Worm (Caenorhabditis elegans) whole organism, early embryonic: ENCODE results near the gene F48E3.6.

ENCODE experiments used
- B0310.2 ChIP-seq: sonication (generic microtip); optimal IDR thresholded peaks from 2 replicates; lab custom pipeline; 2016; ENCODE audit warnings: mild to moderate bottlenecking, missing genetic modification characterization, missing compliant biosample characterization
- F13C5.2 ChIP-seq: sonication (generic microtip); optimal IDR thresholded peaks from 2 replicates; lab custom pipeline; 2017; ENCODE audit warnings: mild to moderate bottlenecking, missing genetic modification characterization, inconsistent platforms, missing compliant biosample characterization
- aly-1 ChIP-seq: sonication (generic microtip); optimal IDR thresholded peaks from 2 replicates; lab custom pipeline; 2016; ENCODE audit warnings: missing genetic modification characterization, missing compliant biosample characterization
- ama-1 ChIP-seq: fragments of 150-350 bp; optimal IDR thresholded peaks from 2 replicates; lab custom pipeline; 2014
- ceh-13 ChIP-seq: fragments of 200-800 bp; sonication (Bioruptor generic); optimal IDR thresholded peaks from 2 replicates; lab custom pipeline; 2018; ENCODE audit warnings: mild to moderate bottlenecking, missing genetic modification characterization, missing compliant biosample characterization
- ceh-36 ChIP-seq: sonication (generic microtip); optimal IDR thresholded peaks from 2 replicates; lab custom pipeline; 2016; ENCODE audit warnings: missing genetic modification characterization, inconsistent platforms, missing compliant biosample characterization
- ets-7 ChIP-seq: sonication (generic microtip); optimal IDR thresholded peaks from 2 replicates; lab custom pipeline; 2016; ENCODE audit warnings: missing genotype, missing genetic modification characterization, missing compliant biosample characterization
- flt-1 ChIP-seq: fragments of 200-800 bp; sonication (Bioruptor generic); IDR thresholded peaks from 2 replicates; pipeline ENCODE4 v1.3.6; 2022; ENCODE audit warnings: missing genetic modification characterization, missing compliant biosample characterization
- hmbx-1 ChIP-seq: sonication (generic microtip); optimal IDR thresholded peaks from 2 replicates; lab custom pipeline; 2016; ENCODE audit warnings: mild to moderate bottlenecking, missing genetic modification characterization, missing compliant biosample characterization
- hmg-4 ChIP-seq: fragments of 200-800 bp; sonication (Bioruptor generic); optimal IDR thresholded peaks from 2 replicates; lab custom pipeline; 2018; ENCODE audit warnings: mild to moderate bottlenecking, missing genetic modification characterization, missing compliant biosample characterization
- hnd-1 ChIP-seq: sonication (generic microtip); optimal IDR thresholded peaks from 2 replicates; lab custom pipeline; 2016; ENCODE audit warnings: missing genetic modification characterization, missing compliant biosample characterization
- pes-1 ChIP-seq: fragments of 200-800 bp; sonication (Bioruptor generic); IDR thresholded peaks from 2 replicates; pipeline ENCODE4 v1.3.6; 2022; ENCODE audit warnings: missing genetic modification reagents, missing genetic modification characterization, missing compliant biosample characterization
- scrt-1 ChIP-seq: fragments of 200-800 bp; sonication (Bioruptor generic); IDR thresholded peaks from 2 replicates; pipeline ENCODE4 v1.3.6; 2022; ENCODE audit warnings: missing genetic modification characterization, missing compliant biosample characterization
- sea-1 ChIP-seq: fragments of 200-800 bp; sonication (Bioruptor generic); conservative IDR thresholded peaks from 2 replicates; pipeline ENCODE4 v1.3.6; 2022; ENCODE audit warnings: missing genetic modification characterization, missing compliant biosample characterization
- tbx-11 ChIP-seq: fragments of 200-800 bp; sonication (Bioruptor generic); IDR thresholded peaks from 2 replicates; pipeline ENCODE4 v1.3.6; 2022; ENCODE audit warnings: missing genetic modification characterization, missing compliant biosample characterization
- tbx-37 ChIP-seq: fragments of 200-800 bp; sonication (Bioruptor generic); conservative IDR thresholded peaks from 2 replicates; pipeline ENCODE4 v1.3.6; 2022; ENCODE audit warnings: missing genetic modification reagents, missing genetic modification characterization, missing compliant biosample characterization
- tra-4 ChIP-seq: sonication (generic microtip); optimal IDR thresholded peaks from 2 replicates; lab custom pipeline; 2017; ENCODE audit warnings: missing genetic modification characterization, missing compliant biosample characterization

Gene F48E3.6

ce11 chrX:7478948-7479347 lies 23.8 kb downstream of the F48E3.6 start, which contains the start of gene mek-1:
Gene mek-1, plus strand, starts transcription at chrX:7479248.
- TF ChIP-seq pes-1 (no peak), scrt-1 (GFP tag; lab: Robert Waterston, UW) (no peak), flt-1 (GFP tag; lab: Robert Waterston, UW) (no peak), aly-1 (tag; lab: Kevin White, UChicago) (no peak), B0310.2 (no peak), tra-4 (tag; lab: Kevin White, UChicago) (no peak), tbx-37 (GFP tag; lab: Robert Waterston, UW) (no peak), ama-1 (lab: Kevin White, UChicago) (no peak), hmbx-1 (tag; lab: Kevin White, UChicago) (no peak), F13C5.2 (no peak), ceh-13 (no peak), sea-1 (GFP tag; lab: Robert Waterston, UW) (no peak), hmg-4 (GFP tag; lab: Kevin White, UChicago) (no peak), hnd-1 (tag; lab: Kevin White, UChicago) (no peak)

- TF ChIP-seq scrt-1 (GFP tag; lab: Robert Waterston, UW) (no peak), ets-7 (tag; lab: Kevin White, UChicago) (peak; percentile 61), sea-1 (GFP tag; lab: Robert Waterston, UW) (no peak), ama-1 (lab: Kevin White, UChicago) (no peak), ceh-13 (no peak), ceh-36 (tag; lab: Kevin White, UChicago) (peak; percentile 28), aly-1 (tag; lab: Kevin White, UChicago) (no peak), pes-1 (no peak), tbx-37 (GFP tag; lab: Robert Waterston, UW) (no peak), tbx-11 (GFP tag; lab: Robert Waterston, UW) (0 out of 2 replicates have a peak, but pooled peaks have one; percentile 46), hmg-4 (GFP tag; lab: Kevin White, UChicago) (peak; percentile 39), hmbx-1 (tag; lab: Kevin White, UChicago) (no peak), hnd-1 (tag; lab: Kevin White, UChicago) (no peak)
Observed at ce11 chrX:7478476-7478875, 24.2 kb downstream of the F48E3.6 start.

ce11 chrX:7474968-7475433 lies 27.7 kb downstream of the F48E3.6 start, which contains the start of gene coh-1:
Gene coh-1, minus strand, starts transcription at chrX:7475018.
- peak; percentile 40 for TF ChIP-seq F13C5.2
- TF ChIP-seq pes-1 = no peak
- no peak for TF ChIP-seq ets-7 (tag; lab: Kevin White, UChicago)

ce11 chrX:7469907-7470306 lies 32.8 kb downstream of the F48E3.6 start:
- TF ChIP-seq ceh-13 (no peak), tbx-37 (GFP tag; lab: Robert Waterston, UW) (no peak), pes-1 (peak; percentile 16; the same call in 1 of the 2 replicates), sea-1 (GFP tag; lab: Robert Waterston, UW) (no peak)

ce11 chrX:7466682-7467081 lies 36.0 kb downstream of the F48E3.6 start:
- TF ChIP-seq scrt-1 (GFP tag; lab: Robert Waterston, UW) (no peak), ceh-13 (no peak), tbx-11 (GFP tag; lab: Robert Waterston, UW) (no peak), B0310.2 (no peak), ets-7 (tag; lab: Kevin White, UChicago) (no peak), flt-1 (GFP tag; lab: Robert Waterston, UW) (no peak)

- TF ChIP-seq flt-1 (GFP tag; lab: Robert Waterston, UW) (no peak), tra-4 (tag; lab: Kevin White, UChicago) (no peak), tbx-11 (GFP tag; lab: Robert Waterston, UW) (no peak), B0310.2 (no peak), hmg-4 (GFP tag; lab: Kevin White, UChicago) (peak; percentile 58)
Observed at ce11 chrX:7464389-7464788, 38.3 kb downstream of the F48E3.6 start.

ce11 chrX:7463637-7464036 lies 39.1 kb downstream of the F48E3.6 start, which contains the start of gene sox-2:
Gene sox-2, minus strand, starts transcription at chrX:7463736.
- TF ChIP-seq pes-1 = no peak
- TF ChIP-seq tbx-37 (GFP tag; lab: Robert Waterston, UW) = no peak
- TF ChIP-seq scrt-1 (GFP tag; lab: Robert Waterston, UW) = no peak
- TF ChIP-seq tra-4 (tag; lab: Kevin White, UChicago) = no peak
- TF ChIP-seq ets-7 (tag; lab: Kevin White, UChicago) = no peak
- no peak for TF ChIP-seq sea-1 (GFP tag; lab: Robert Waterston, UW)
- TF ChIP-seq hmbx-1 (tag; lab: Kevin White, UChicago) = no peak
- TF ChIP-seq aly-1 (tag; lab: Kevin White, UChicago) = no peak
- no peak for TF ChIP-seq hnd-1 (tag; lab: Kevin White, UChicago)
- no peak for TF ChIP-seq ama-1 (lab: Kevin White, UChicago)
- TF ChIP-seq flt-1 (GFP tag; lab: Robert Waterston, UW) = no peak
- TF ChIP-seq hmg-4 (GFP tag; lab: Kevin White, UChicago) = no peak
- TF ChIP-seq tbx-11 (GFP tag; lab: Robert Waterston, UW) = no peak
- TF ChIP-seq ceh-13 = no peak
- TF ChIP-seq F13C5.2 = no peak
- TF ChIP-seq B0310.2 = no peak
- TF ChIP-seq ceh-36 (tag; lab: Kevin White, UChicago) = no peak

ce11 chrX:7460516-7460915 lies 42.2 kb downstream of the F48E3.6 start:
- TF ChIP-seq hmg-4 (GFP tag; lab: Kevin White, UChicago) (peak; percentile 13), scrt-1 (GFP tag; lab: Robert Waterston, UW) (0 out of 2 replicates have a peak, but pooled peaks have one; percentile 33), tra-4 (tag; lab: Kevin White, UChicago) (no peak)
